Worm (Caenorhabditis elegans) whole organism, L4 larva: ENCODE measurements around the gene W05H9.2.

Experiments used
- aly-2 ChIP-seq: sonication (generic microtip); optimal IDR thresholded peaks from 2 replicates; lab custom pipeline; 2018; ENCODE audit warnings: missing biosample characterization, missing genetic modification characterization
- ceh-32 ChIP-seq: sonication (generic microtip); optimal IDR thresholded peaks from 2 replicates; lab custom pipeline; 2016; ENCODE audit warnings: mild to moderate bottlenecking, missing genetic modification characterization, missing compliant biosample characterization; ENCODE audit not compliant: poor library complexity
- ceh-44 ChIP-seq: fragments of 200-800 bp; sonication (Bioruptor generic); IDR thresholded peaks from 2 replicates; pipeline ENCODE4 v1.3.6; 2022; ENCODE audit warnings: missing genetic modification reagents, missing genetic modification characterization, missing compliant biosample characterization
- lsy-2 ChIP-seq, 2 experiments: fragments of 150-350 bp in 1 of 2; sonication (generic microtip) in 1 of 2; optimal IDR thresholded peaks; 2 replicates each; lab custom pipeline; 2014 to 2017; ENCODE audit warnings: missing biosample characterization in 2 of 2, missing genetic modification characterization in 2 of 2
- nhr-42 ChIP-seq: fragments of 200-800 bp; sonication (Bioruptor generic); IDR thresholded peaks from 2 replicates; pipeline ENCODE4 v1.3.6; 2022; ENCODE audit warnings: missing genetic modification characterization, missing compliant biosample characterization
- pqm-1 ChIP-seq: sonication (generic microtip); optimal IDR thresholded peaks from 2 replicates; lab custom pipeline; 2017; ENCODE audit warnings: missing biosample characterization, missing genetic modification characterization
- ztf-11 ChIP-seq: fragments of 150-350 bp; optimal IDR thresholded peaks from 2 replicates; lab custom pipeline; 2014; ENCODE audit warnings: missing biosample characterization, missing genetic modification characterization

- TF ChIP-seq pqm-1, result no peak
- no peak for TF ChIP-seq nhr-42
- TF ChIP-seq ceh-44 (GFP tag; lab: Robert Waterston, UW), result no peak
- TF ChIP-seq aly-2, result no peak
- TF ChIP-seq ztf-11 (tag; lab: Kevin White, UChicago), result no peak
- no peak for TF ChIP-seq ceh-32 (tag; lab: Kevin White, UChicago)
- no peak for TF ChIP-seq lsy-2 (tag; optimal IDR thresholded peaks at IDR 0.05; lab: Kevin White, UChicago)
Observed at ce11 chrX:6248778-6249658, 17.8 kb upstream of the W05H9.2 start.
